Worm (Caenorhabditis elegans): Measurements from ENCODE around the gene ZC196.3.

Gene ZC196.3

ce11 chrV:8762861-8763260 lies 26.4 kb downstream of the ZC196.3 start, which contains the start of gene B0507.8:
Gene B0507.8, minus strand, starts transcription at chrV:8762961.
- TF ChIP-seq unc-30 (tag; optimal IDR thresholded peaks at IDR 0.05) (no peak), isw-1 (GFP tag; IDR thresholded peaks at IDR 0.05) (no peak), nhr-11 (tag; optimal IDR thresholded peaks at IDR 0.05) (no peak), lin-13 (GFP tag; optimal IDR thresholded peaks at IDR 0.05) (no peak), snpc-4 (tag; optimal IDR thresholded peaks at IDR 0.05) (no peak), egl-27 (tag; optimal IDR thresholded peaks at IDR 0.05) (no peak)

DNA sequence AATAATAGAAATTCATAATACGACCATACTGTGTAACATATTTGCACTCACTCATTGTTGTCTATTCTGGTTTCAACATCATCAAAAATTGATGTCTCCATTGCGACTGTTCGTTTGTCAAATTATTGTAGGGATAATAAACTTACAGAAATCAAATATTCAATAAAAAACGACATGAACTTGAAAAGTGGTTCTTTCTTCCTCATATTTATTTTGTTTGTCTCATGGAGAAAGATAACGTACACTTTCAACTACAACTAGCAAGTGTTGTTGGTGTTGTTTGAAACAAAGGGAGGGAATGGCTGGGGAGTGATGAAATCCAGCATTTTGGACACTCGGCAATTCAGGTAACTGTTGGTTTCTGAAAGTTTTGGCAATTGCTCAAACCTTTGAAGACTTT lies 29.5 kb downstream of the ZC196.3 start, which contains the start of gene B0507.9:
TSS of gene B0507.9 (minus strand) at position 101 of the 400 bp plus-strand sequence.
- no peak for TF ChIP-seq unc-130 (tag; optimal IDR thresholded peaks at IDR 0.05)
- TF ChIP-seq pqm-1 (tag; optimal IDR thresholded peaks at IDR 0.05): no peak
- TF ChIP-seq ets-5 (GFP tag; IDR thresholded peaks at IDR 0.05): no peak
- TF ChIP-seq tbx-2 (tag; optimal IDR thresholded peaks at IDR 0.05): no peak
- TF ChIP-seq lin-13 (GFP tag; optimal IDR thresholded peaks at IDR 0.05): no peak
- no peak for TF ChIP-seq nhr-28 (tag; optimal IDR thresholded peaks at IDR 0.05)
- no peak for TF ChIP-seq hlh-17 (GFP tag; optimal IDR thresholded peaks at IDR 0.05; ENCODE audit: borderline replicate concordance)
- TF ChIP-seq ceh-88 (GFP tag; IDR thresholded peaks at IDR 0.05): no peak
- no peak for TF ChIP-seq pag-3 (tag; optimal IDR thresholded peaks at IDR 0.05; ENCODE audit: borderline replicate concordance, insufficient read depth)
- TF ChIP-seq nhr-47 (tag; optimal IDR thresholded peaks at IDR 0.05): no peak
- TF ChIP-seq unc-98 (GFP tag; IDR thresholded peaks at IDR 0.05): no peak
- TF ChIP-seq snu-23 (GFP tag; optimal IDR thresholded peaks at IDR 0.05): no peak
- no peak for TF ChIP-seq blmp-1 (tag; optimal IDR thresholded peaks at IDR 0.05)
- TF ChIP-seq sptf-1 (tag; optimal IDR thresholded peaks at IDR 0.05): no peak
- TF ChIP-seq mab-9 (GFP tag; IDR thresholded peaks at IDR 0.05): no peak
- no peak for TF ChIP-seq hlh-4 (tag; optimal IDR thresholded peaks at IDR 0.05)
- TF ChIP-seq skn-1 (tag; optimal IDR thresholded peaks at IDR 0.05): no peak

- TF ChIP-seq pag-3 (tag; optimal IDR thresholded peaks at IDR 0.05; ENCODE audit: borderline replicate concordance, insufficient read depth): no peak
- no peak for TF ChIP-seq hpl-2 (GFP tag; optimal IDR thresholded peaks at IDR 0.05)
- peak; percentile 49 for TF ChIP-seq unc-86 (tag; optimal IDR thresholded peaks at IDR 0.05)
- TF ChIP-seq efl-1 (optimal IDR thresholded peaks at IDR 0.05): no peak
- TF ChIP-seq efl-1 (GFP tag; optimal IDR thresholded peaks at IDR 0.05 in 1 of 2): peak in 1 of 2 experiments; percentile 7
- TF ChIP-seq elt-2 (tag; optimal IDR thresholded peaks at IDR 0.05): no peak
- no peak for TF ChIP-seq pax-3 (tag; optimal IDR thresholded peaks at IDR 0.05)
- no peak for TF ChIP-seq ama-1 (optimal IDR thresholded peaks at IDR 0.05)
- TF ChIP-seq elt-3 (tag; optimal IDR thresholded peaks at IDR 0.05): no peak
- TF ChIP-seq nhr-85 (tag): no peak
Observed at ce11 chrV:8767041-8767440, 30.6 kb downstream of the ZC196.3 start.

- TF ChIP-seq C04F5.9 (tag; optimal IDR thresholded peaks at IDR 0.05) (no peak), elt-2 (tag; optimal IDR thresholded peaks at IDR 0.05) (peak; percentile 91), efl-3 (GFP tag; optimal IDR thresholded peaks at IDR 0.05) (no peak), lin-13 (GFP tag; optimal IDR thresholded peaks at IDR 0.05) (no peak), pag-3 (tag; optimal IDR thresholded peaks at IDR 0.05; ENCODE audit: borderline replicate concordance, insufficient read depth) (no peak)
Observed at ce11 chrV:8767493-8767892, 31.0 kb downstream of the ZC196.3 start.

DNA sequence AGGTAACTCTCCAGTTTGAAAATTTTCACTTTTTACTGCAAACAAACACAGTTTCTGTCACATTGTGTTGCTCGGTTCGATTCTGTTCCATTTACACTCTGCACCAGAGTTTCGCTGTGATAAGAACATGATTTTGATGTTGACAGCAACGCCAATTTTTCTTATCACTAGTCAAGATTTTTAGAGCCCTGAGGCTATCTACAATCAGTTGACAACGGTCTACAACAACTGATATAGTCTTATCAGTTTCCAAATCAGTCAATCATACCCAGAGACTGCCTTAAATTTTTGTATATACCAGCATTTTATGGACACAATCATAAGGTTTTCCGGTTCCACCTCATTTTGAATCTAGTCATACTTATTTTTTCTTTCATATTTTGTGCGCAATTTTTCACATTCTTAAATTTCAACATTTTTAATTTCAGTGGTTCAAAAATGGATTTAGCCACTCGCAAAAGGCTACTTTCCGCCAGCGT lies 32.1 kb downstream of the ZC196.3 start, which contains the start of gene B0507.3:
TSS of gene B0507.3 (plus strand) at position 429 of the 479 bp plus-strand sequence.
- TF ChIP-seq nhr-20 (tag; optimal IDR thresholded peaks at IDR 0.05) (peak; percentile 15), jun-1 (tag; optimal IDR thresholded peaks at IDR 0.05) (peak; percentile 76), nhr-12 (tag; optimal IDR thresholded peaks at IDR 0.05) (no peak), dpl-1 (GFP tag; optimal IDR thresholded peaks at IDR 0.05) (no peak), ets-5 (GFP tag; IDR thresholded peaks at IDR 0.05) (no peak), sup-37 (GFP tag; optimal IDR thresholded peaks at IDR 0.05) (no peak), pax-3 (tag; optimal IDR thresholded peaks at IDR 0.05) (peak; percentile 13), mab-9 (GFP tag; IDR thresholded peaks at IDR 0.05) (no peak), nhr-71 (tag; optimal IDR thresholded peaks at IDR 0.05) (peak; percentile 29), lin-14 (GFP tag; optimal IDR thresholded peaks at IDR 0.05) (peak; percentile 40), ceh-90 (tag; optimal IDR thresholded peaks at IDR 0.05) (no peak), nhr-237 (tag; optimal IDR thresholded peaks at IDR 0.05) (no peak), dsc-1 (tag; optimal IDR thresholded peaks at IDR 0.05) (no peak), elt-2 (tag; optimal IDR thresholded peaks at IDR 0.05) (peak; percentile 100), hlh-4 (tag; optimal IDR thresholded peaks at IDR 0.05) (no peak), sox-4 (tag; optimal IDR thresholded peaks at IDR 0.05) (no peak), elt-3 (tag; optimal IDR thresholded peaks at IDR 0.05) (no peak), lsy-2 (tag; optimal IDR thresholded peaks at IDR 0.05) (peak in 1 of 2 experiments; percentile 21), C16A3.4 (tag; optimal IDR thresholded peaks at IDR 0.05) (no peak)

Data from whole organism, L1 larva.